Fruit fly (Drosophila melanogaster): ENCODE data around the gene CG15536.

The CG15536 gene

dm6 chr3R:30406482-30406881, 18.5 kb downstream of the CG15536 start:
- TF ChIP-seq Dfd (GFP tag; optimal IDR thresholded peaks at IDR 0.05) (no peak), Rel (GFP tag; optimal IDR thresholded peaks at IDR 0.05) (no peak), Rel (tag; optimal IDR thresholded peaks at IDR 0.05) (peak; percentile 94)

dm6 chr3R:30393909-30394308, 31.1 kb downstream of the CG15536 start:
- TF ChIP-seq sv (GFP tag; optimal IDR thresholded peaks at IDR 0.05) = no peak
- no peak for TF ChIP-seq dl (GFP tag; optimal IDR thresholded peaks at IDR 0.05; ENCODE audit: insufficient read depth in 1 of 2, partially characterized antibody in 2 of 2)
- peak; percentile 6 for TF ChIP-seq fru (GFP tag; optimal IDR thresholded peaks at IDR 0.05)
- no peak for TF ChIP-seq Hnf4 (GFP tag; optimal IDR thresholded peaks at IDR 0.05)
- peak; percentile 35 for TF ChIP-seq woc (GFP tag; optimal IDR thresholded peaks at IDR 0.05)
- no peak for TF ChIP-seq Hr78 (GFP tag; optimal IDR thresholded peaks at IDR 0.05)
- no peak for TF ChIP-seq Dfd (GFP tag; optimal IDR thresholded peaks at IDR 0.05)
- peak; percentile 5 for TF ChIP-seq HLH106 (tag; optimal IDR thresholded peaks at IDR 0.05)
- TF ChIP-seq psq (GFP tag; optimal IDR thresholded peaks at IDR 0.05) = no peak
- no peak for TF ChIP-seq Dif (GFP tag; optimal IDR thresholded peaks at IDR 0.05; ENCODE audit: partially characterized antibody)
- TF ChIP-seq brk (GFP tag; optimal IDR thresholded peaks at IDR 0.05) = no peak
- no peak for TF ChIP-seq usp (GFP tag; optimal IDR thresholded peaks at IDR 0.05)
- TF ChIP-seq rgr (GFP tag; optimal IDR thresholded peaks at IDR 0.05) = no peak
- TF ChIP-seq dmrt93B (GFP tag; optimal IDR thresholded peaks at IDR 0.05) = no peak
- TF ChIP-seq jim (GFP tag; optimal IDR thresholded peaks at IDR 0.05) = no peak
- TF ChIP-seq Mio (GFP tag; optimal IDR thresholded peaks at IDR 0.05) = no peak
- no peak for TF ChIP-seq pan (optimal IDR thresholded peaks at IDR 0.05)
- TF ChIP-seq Jra (GFP tag; optimal IDR thresholded peaks at IDR 0.05) = no peak
- no peak for TF ChIP-seq br (GFP tag; optimal IDR thresholded peaks at IDR 0.05)
- TF ChIP-seq N (GFP tag; optimal IDR thresholded peaks at IDR 0.05) = no peak
- TF ChIP-seq sage (GFP tag; optimal IDR thresholded peaks at IDR 0.05) = no peak
- no peak for TF ChIP-seq tai (GFP tag; optimal IDR thresholded peaks at IDR 0.05)
- no peak for TF ChIP-seq dsf (GFP tag; optimal IDR thresholded peaks at IDR 0.05; ENCODE audit: borderline replicate concordance)
- no peak for TF ChIP-seq CG32264 (GFP tag; optimal IDR thresholded peaks at IDR 0.05)
- TF ChIP-seq lola (GFP tag; optimal IDR thresholded peaks at IDR 0.05) = no peak
- no peak for TF ChIP-seq Sp1 (GFP tag; optimal IDR thresholded peaks at IDR 0.05)
- TF ChIP-seq foxo (GFP tag; optimal IDR thresholded peaks at IDR 0.05) = peak in 1 of 2 experiments; percentile 1
- no peak for TF ChIP-seq CG9705 (GFP tag; optimal IDR thresholded peaks at IDR 0.05)
- TF ChIP-seq CrebA (GFP tag; optimal IDR thresholded peaks at IDR 0.05; ENCODE audit: borderline replicate concordance) = no peak
- TF ChIP-seq Myc (optimal IDR thresholded peaks at IDR 0.05) = no peak
- no peak for TF ChIP-seq GATAd (GFP tag; optimal IDR thresholded peaks at IDR 0.05)
- TF ChIP-seq ey (GFP tag; optimal IDR thresholded peaks at IDR 0.05) = no peak
- TF ChIP-seq Rel (GFP tag; optimal IDR thresholded peaks at IDR 0.05) = no peak
- no peak for TF ChIP-seq Rel (tag; optimal IDR thresholded peaks at IDR 0.05)
- TF ChIP-seq Vsx2 (GFP tag; optimal IDR thresholded peaks at IDR 0.05; ENCODE audit: partially characterized antibody) = no peak
- TF ChIP-seq h (GFP tag; optimal IDR thresholded peaks at IDR 0.05) = no peak

dm6 chr3R:30391950-30392349, 33.0 kb downstream of the CG15536 start:
- TF ChIP-seq HLH106 (tag; optimal IDR thresholded peaks at IDR 0.05) (peak; percentile 3), Hnf4 (GFP tag; optimal IDR thresholded peaks at IDR 0.05) (peak; percentile 14), Hr83 (GFP tag; optimal IDR thresholded peaks at IDR 0.05; ENCODE audit: poor library complexity, severe bottlenecking) (no peak), foxo (GFP tag; optimal IDR thresholded peaks at IDR 0.05) (peak in 1 of 2 experiments; percentile 18), rgr (GFP tag; optimal IDR thresholded peaks at IDR 0.05) (peak; percentile 33), Mio (GFP tag; optimal IDR thresholded peaks at IDR 0.05) (no peak), h (GFP tag; optimal IDR thresholded peaks at IDR 0.05) (peak; percentile 33), ey (GFP tag; optimal IDR thresholded peaks at IDR 0.05) (peak; percentile 2), Dif (GFP tag; optimal IDR thresholded peaks at IDR 0.05; ENCODE audit: partially characterized antibody) (no peak), woc (GFP tag; optimal IDR thresholded peaks at IDR 0.05) (no peak), sv (GFP tag; optimal IDR thresholded peaks at IDR 0.05) (no peak), lola (GFP tag; optimal IDR thresholded peaks at IDR 0.05) (no peak), brk (GFP tag; optimal IDR thresholded peaks at IDR 0.05) (no peak)

All from whole organism, wandering third instar larva.